Worm (Caenorhabditis elegans) whole organism, late embryonic: ENCODE results near the gene R05H5.4.

ENCODE experiments used
- ceh-6 ChIP-seq: fragments of 200-800 bp; sonication (Bioruptor generic); optimal IDR thresholded peaks from 2 replicates; lab custom pipeline; 2018; ENCODE audit warnings: mild to moderate bottlenecking, missing genetic modification characterization, missing compliant biosample characterization
- pat-9 ChIP-seq: fragments of 200-800 bp; sonication (Bioruptor generic); optimal IDR thresholded peaks from 2 replicates; lab custom pipeline; 2018; ENCODE audit warnings: mild to moderate bottlenecking, missing genetic modification characterization, moderate library complexity, missing compliant biosample characterization
- pha-4 ChIP-seq: fragments of 150-350 bp; optimal IDR thresholded peaks from 2 replicates; lab custom pipeline; 2018; ENCODE audit warnings: missing biosample characterization, missing genetic modification reagents, missing genetic modification characterization
- pqm-1 ChIP-seq: sonication (generic microtip); optimal IDR thresholded peaks from 2 replicates; lab custom pipeline; 2016; ENCODE audit warnings: missing genetic modification characterization, missing compliant biosample characterization
- rnt-1 ChIP-seq: sonication (generic microtip); optimal IDR thresholded peaks from 2 replicates; lab custom pipeline; 2016; ENCODE audit warnings: missing genetic modification characterization, missing compliant biosample characterization
- tbx-2 ChIP-seq: sonication (generic microtip); optimal IDR thresholded peaks from 2 replicates; lab custom pipeline; 2016; ENCODE audit warnings: missing genetic modification characterization, missing compliant biosample characterization
- unc-3 ChIP-seq, 2 experiments: fragments of 200-800 bp in 1 of 2; sonication (Bioruptor generic) in 1 of 2; sonication (generic microtip) in 1 of 2; conservative IDR thresholded peaks in 1 of 2; optimal IDR thresholded peaks in 1 of 2; 2 replicates each; pipeline versions ENCODE4 v1.3.6 to Lab custom; 2016 to 2022; ENCODE audit warnings: missing compliant biosample characterization in 2 of 2, missing genetic modification characterization in 2 of 2, missing genetic modification reagents in 1 of 2

- no peak for TF ChIP-seq pqm-1 (tag; lab: Kevin White, UChicago)
- TF ChIP-seq unc-3 (GFP tag; conservative IDR thresholded peaks at IDR 0.05; lab: Robert Waterston, UW): no peak
- TF ChIP-seq unc-3 (tag; optimal IDR thresholded peaks at IDR 0.05; lab: Kevin White, UChicago): no peak
- TF ChIP-seq ceh-6 (GFP tag; lab: Kevin White, UChicago): no peak
- TF ChIP-seq tbx-2 (tag; lab: Kevin White, UChicago): no peak
- TF ChIP-seq rnt-1 (tag; lab: Kevin White, UChicago): peak; percentile 32
- no peak for TF ChIP-seq pha-4 (tag; lab: Kevin White, UChicago)
- no peak for TF ChIP-seq pat-9
Observed at ce11 chrII:10204428-10205049, 4.7 kb upstream of the R05H5.4 start.
